Worm (Caenorhabditis elegans) whole organism, L2 larva: Measurements from ENCODE around the gene Y82E9BR.18.

Experiments
- Y55F3AM.14 ChIP-seq: fragments of 200-800 bp; sonication (Bioruptor generic); optimal IDR thresholded peaks from 2 replicates; lab custom pipeline; 2018; ENCODE audit warnings: mild to moderate bottlenecking, missing genetic modification characterization, missing compliant biosample characterization
- ama-1 ChIP-seq: fragments of 150-350 bp; optimal IDR thresholded peaks from 2 replicates; lab custom pipeline; 2018; ENCODE audit warnings: inconsistent platforms
- lin-39 ChIP-seq: fragments of 150-350 bp; optimal IDR thresholded peaks from 2 replicates; lab custom pipeline; 2014; ENCODE audit warnings: missing biosample characterization, missing genetic modification reagents, missing genetic modification characterization
- mab-5 ChIP-seq: fragments of 150-350 bp; optimal IDR thresholded peaks from 2 replicates; lab custom pipeline; 2014; ENCODE audit warnings: missing biosample characterization, missing genetic modification characterization
- nhr-25 ChIP-seq: fragments of 150-350 bp; sonication (generic microtip); optimal IDR thresholded peaks from 3 replicates; lab custom pipeline; 2014; ENCODE audit warnings: missing biosample characterization, missing genetic modification characterization
- sem-4 ChIP-seq: fragments of 150-350 bp; optimal IDR thresholded peaks from 2 replicates; lab custom pipeline; 2014; ENCODE audit warnings: missing biosample characterization, missing genetic modification reagents, missing genetic modification characterization
- snpc-4 ChIP-seq: fragments of 150-350 bp; optimal IDR thresholded peaks from 2 replicates; lab custom pipeline; 2014; ENCODE audit warnings: missing biosample characterization, missing genetic modification characterization
- zag-1 ChIP-seq: fragments of 150-350 bp; optimal IDR thresholded peaks from 2 replicates; lab custom pipeline; 2014; ENCODE audit warnings: missing biosample characterization, missing genetic modification characterization
- ztf-11 ChIP-seq: sonication (generic microtip); optimal IDR thresholded peaks from 2 replicates; lab custom pipeline; 2017; ENCODE audit warnings: missing biosample characterization, missing genetic modification characterization

- TF ChIP-seq mab-5 (tag; lab: Kevin White, UChicago) (no peak), sem-4 (tag; lab: Kevin White, UChicago) (no peak), lin-39 (tag; lab: Kevin White, UChicago) (no peak), nhr-25 (tag; lab: Kevin White, UChicago) (no peak), Y55F3AM.14 (GFP tag; lab: Kevin White, UChicago) (no peak), ama-1 (lab: Kevin White, UChicago) (no peak), ztf-11 (tag; lab: Kevin White, UChicago) (no peak), snpc-4 (tag; lab: Kevin White, UChicago) (no peak), zag-1 (tag; lab: Kevin White, UChicago) (no peak)
Observed at ce11 chrIII:1429920-1430437, 53.3 kb downstream of the Y82E9BR.18 start.
